Worm (Caenorhabditis elegans): ENCODE measurements around the gene pik-1.

- TF ChIP-seq nhr-76 (tag; optimal IDR thresholded peaks at IDR 0.05): no peak
- no peak for TF ChIP-seq nhr-23 (tag; optimal IDR thresholded peaks at IDR 0.05)
- no peak for TF ChIP-seq ZK546.5 (tag; optimal IDR thresholded peaks at IDR 0.05)
- TF ChIP-seq unc-62 (GFP tag; optimal IDR thresholded peaks at IDR 0.05): no peak
These were observed 13.4 kb downstream of the pik-1 start, which contains the start of gene K09B11.4 for ce11 chrIV:13429240-13429639.
